Fruit fly (Drosophila melanogaster): ENCODE data around the gene CG18249.

CG18249 gene

DNA sequence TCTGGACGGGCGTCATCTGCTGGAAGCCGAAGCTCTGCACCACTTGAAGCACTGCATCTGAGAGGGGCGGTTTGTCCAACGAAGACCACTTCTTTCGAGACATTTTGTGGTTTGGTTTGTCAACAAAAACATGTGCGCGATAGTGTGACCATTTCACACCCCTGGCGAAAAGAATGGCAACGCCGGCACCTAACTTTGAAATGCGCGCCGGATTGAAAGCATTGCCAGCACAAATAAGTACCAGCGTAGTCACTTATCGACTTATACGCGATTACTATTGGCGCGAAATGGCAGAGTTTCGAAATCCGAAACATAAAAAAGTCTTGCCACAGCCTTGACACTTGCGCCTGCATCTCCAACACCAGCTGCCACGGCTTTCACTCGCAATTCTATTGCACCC is 49.8 kb downstream of the CG18249 start, which contains the start of gene CG9630 (continued):
- TF ChIP-seq CG17186 (GFP tag; optimal IDR thresholded peaks at IDR 0.05) (peak; percentile 93), Hmr (GFP tag; optimal IDR thresholded peaks at IDR 0.05) (no peak), MESR4 (GFP tag; optimal IDR thresholded peaks at IDR 0.05) (peak; percentile 77), Mad (GFP tag; optimal IDR thresholded peaks at IDR 0.05) (no peak), Hey (tag; optimal IDR thresholded peaks at IDR 0.05) (no peak), CG34224 (GFP tag; IDR thresholded peaks at IDR 0.05; ENCODE audit: partially characterized antibody) (peak; percentile 80), CoRest (tag; optimal IDR thresholded peaks at IDR 0.05) (peak; percentile 4), kni (GFP tag; optimal IDR thresholded peaks at IDR 0.05) (no peak), Fer1 (GFP tag; optimal IDR thresholded peaks at IDR 0.05) (no peak), YL-1 (GFP tag; optimal IDR thresholded peaks at IDR 0.05) (peak; percentile 59), CG2116 (GFP tag; optimal IDR thresholded peaks at IDR 0.05) (peak; percentile 87), CG1603 (tag; optimal IDR thresholded peaks at IDR 0.05) (peak; percentile 87), maf-S (GFP tag; optimal IDR thresholded peaks at IDR 0.05) (no peak), Stat92E (GFP tag; optimal IDR thresholded peaks at IDR 0.05) (peak in 1 of 3 experiments; percentile 45), ewg (GFP tag; optimal IDR thresholded peaks at IDR 0.05) (peak; percentile 1), CG13287 (GFP tag; IDR thresholded peaks at IDR 0.05; ENCODE audit: partially characterized antibody) (peak; percentile 80), HmgZ (tag; optimal IDR thresholded peaks at IDR 0.05) (peak; percentile 73), CG2129 (GFP tag; IDR thresholded peaks at IDR 0.05; ENCODE audit: partially characterized antibody) (peak; percentile 47), inv (GFP tag; IDR thresholded peaks at IDR 0.05; ENCODE audit: partially characterized antibody) (peak; percentile 43; the same call in 1 of the 2 replicates), HLH4C (GFP tag; IDR thresholded peaks at IDR 0.05; ENCODE audit: partially characterized antibody) (peak; percentile 54; the same call in 2 of the 3 replicates), CG9797 (GFP tag; optimal IDR thresholded peaks at IDR 0.05) (peak; percentile 97), fu2 (GFP tag; optimal IDR thresholded peaks at IDR 0.05) (no peak), CG16863 (GFP tag; optimal IDR thresholded peaks at IDR 0.05) (no peak), dm (GFP tag; optimal IDR thresholded peaks at IDR 0.05) (peak; percentile 98), Sin3A (optimal IDR thresholded peaks at IDR 0.05) (peak; percentile 56), HLHmδ (GFP tag; optimal IDR thresholded peaks at IDR 0.05) (no peak), zen (tag; optimal IDR thresholded peaks at IDR 0.05) (peak; percentile 18), mld (GFP tag; IDR thresholded peaks at IDR 0.05; ENCODE audit: partially characterized antibody) (0 out of 3 replicates have a peak, but pooled peaks have one; percentile 37), dimm (GFP tag; IDR thresholded peaks at IDR 0.05) (no peak), pzg (GFP tag; optimal IDR thresholded peaks at IDR 0.05) (peak; percentile 97), Fer3 (tag; optimal IDR thresholded peaks at IDR 0.05) (no peak), tap (tag; optimal IDR thresholded peaks at IDR 0.05) (no peak), wdn (GFP tag; IDR thresholded peaks at IDR 0.05) (no peak), Atf-2 (GFP tag; optimal IDR thresholded peaks at IDR 0.05) (no peak), CG9932 (GFP tag; IDR thresholded peaks at IDR 0.05) (no peak), CG3407 (GFP tag; optimal IDR thresholded peaks at IDR 0.05) (no peak), CG4282 (GFP tag; optimal IDR thresholded peaks at IDR 0.05) (no peak), CG11723 (GFP tag; optimal IDR thresholded peaks at IDR 0.05) (no peak), schlank (tag; optimal IDR thresholded peaks at IDR 0.05) (no peak), CG10462 (GFP tag; optimal IDR thresholded peaks at IDR 0.05) (no peak), Dek (tag; optimal IDR thresholded peaks at IDR 0.05) (no peak), gce (GFP tag; IDR thresholded peaks at IDR 0.05) (no peak), CG10321 (GFP tag; IDR thresholded peaks at IDR 0.05) (0 out of 2 replicates have a peak, but pooled peaks have one; percentile 5), CG15514 (GFP tag; optimal IDR thresholded peaks at IDR 0.05) (peak; percentile 87), da (GFP tag; optimal IDR thresholded peaks at IDR 0.05) (peak; percentile 10), ken (GFP tag; IDR thresholded peaks at IDR 0.05) (no peak), CG4617 (GFP tag; optimal IDR thresholded peaks at IDR 0.05; ENCODE audit: borderline replicate concordance) (peak; percentile 61), CG12071 (GFP tag; optimal IDR thresholded peaks at IDR 0.05) (no peak), CG12104 (GFP tag; optimal IDR thresholded peaks at IDR 0.05) (no peak), CG31441 (GFP tag; IDR thresholded peaks at IDR 0.05) (no peak)
